Worm (Caenorhabditis elegans): ENCODE data around the gene F29B9.5.
A peak's percentile ranks its signal among the peaks of the same experiment; 100 is the strongest.

The F29B9.5 gene

DNA sequence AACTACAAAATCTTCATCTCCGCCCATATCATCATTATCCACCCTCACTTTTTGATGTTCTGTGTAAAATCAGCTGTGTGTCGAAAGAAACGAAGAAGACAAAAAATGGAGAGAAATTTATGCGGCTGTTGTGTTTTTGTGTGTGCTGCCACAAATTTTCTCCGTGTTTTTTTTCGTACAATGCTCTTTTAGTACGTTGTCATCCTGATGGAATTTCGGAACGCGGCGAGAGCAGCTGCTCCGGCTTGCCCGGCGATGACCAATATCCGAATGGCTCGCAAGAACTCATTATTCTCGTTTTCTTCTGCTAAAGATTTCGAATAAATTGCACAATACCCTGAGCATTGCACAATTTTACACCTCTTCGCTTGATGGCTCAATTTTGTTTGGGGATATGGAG lies 12.9 kb upstream of the F29B9.5 start:
- TF ChIP-seq unc-120 (tag; optimal IDR thresholded peaks at IDR 0.05; ENCODE audit: poor library complexity, severe bottlenecking): peak; percentile 74
- peak; percentile 18 for TF ChIP-seq unc-62 (GFP tag; optimal IDR thresholded peaks at IDR 0.05)
- no peak for TF ChIP-seq nhr-2 (tag; optimal IDR thresholded peaks at IDR 0.05)
- no peak for TF ChIP-seq ham-2 (GFP tag; optimal IDR thresholded peaks at IDR 0.05)
- no peak for TF ChIP-seq nhr-28 (tag; optimal IDR thresholded peaks at IDR 0.05)
- peak; percentile 62 for TF ChIP-seq hlh-1 (tag; optimal IDR thresholded peaks at IDR 0.05)

DNA sequence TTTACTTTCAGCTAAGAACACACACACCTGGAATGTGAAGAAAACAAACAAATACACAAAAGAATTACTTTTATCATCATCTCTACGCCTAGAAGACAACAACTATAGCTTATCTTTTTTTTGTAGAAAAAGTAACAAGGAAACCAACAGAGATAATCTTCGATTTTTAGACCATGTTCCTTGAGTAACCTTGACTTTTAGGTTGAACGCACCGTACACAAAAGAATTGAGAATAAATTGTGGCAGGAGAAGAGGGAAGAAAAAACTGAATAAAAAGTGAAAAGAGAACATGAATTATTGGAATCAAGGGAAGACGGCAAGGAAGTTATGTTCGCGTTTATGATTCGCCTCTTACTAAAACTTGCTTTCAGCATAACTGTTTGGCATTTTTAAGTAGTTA lies 11.3 kb upstream of the F29B9.5 start:
- TF ChIP-seq sem-2 (GFP tag; optimal IDR thresholded peaks at IDR 0.05) (no peak), tbx-8 (GFP tag; optimal IDR thresholded peaks at IDR 0.05) (no peak)

DNA sequence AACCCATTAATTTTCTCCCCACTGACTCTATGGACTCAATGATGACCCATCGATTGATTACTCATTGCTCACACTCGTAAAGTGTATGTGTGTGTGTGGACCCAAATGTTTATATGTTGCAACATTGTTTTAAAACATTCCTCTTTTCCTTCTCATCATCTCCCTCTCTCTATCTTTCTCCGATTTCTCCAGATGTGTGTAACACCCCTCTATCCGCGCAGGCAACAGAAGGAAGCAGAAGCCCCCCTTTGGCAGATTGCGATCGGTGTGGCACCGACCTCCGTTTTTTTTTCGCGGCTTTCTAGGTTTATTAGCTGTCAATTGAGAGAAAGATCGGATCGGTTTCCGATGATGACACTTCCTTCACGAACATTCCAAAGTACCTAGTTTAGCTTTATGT lies 8.6 kb upstream of the F29B9.5 start:
- no peak for TF ChIP-seq nhr-12 (tag; optimal IDR thresholded peaks at IDR 0.05)
- TF ChIP-seq ztf-11 (tag; optimal IDR thresholded peaks at IDR 0.05): no peak
- TF ChIP-seq pha-4 (tag; optimal IDR thresholded peaks at IDR 0.05): no peak
- TF ChIP-seq ham-2 (GFP tag; optimal IDR thresholded peaks at IDR 0.05): peak; percentile 47
- peak; percentile 67 for TF ChIP-seq unc-120 (tag; optimal IDR thresholded peaks at IDR 0.05; ENCODE audit: poor library complexity, severe bottlenecking)

DNA sequence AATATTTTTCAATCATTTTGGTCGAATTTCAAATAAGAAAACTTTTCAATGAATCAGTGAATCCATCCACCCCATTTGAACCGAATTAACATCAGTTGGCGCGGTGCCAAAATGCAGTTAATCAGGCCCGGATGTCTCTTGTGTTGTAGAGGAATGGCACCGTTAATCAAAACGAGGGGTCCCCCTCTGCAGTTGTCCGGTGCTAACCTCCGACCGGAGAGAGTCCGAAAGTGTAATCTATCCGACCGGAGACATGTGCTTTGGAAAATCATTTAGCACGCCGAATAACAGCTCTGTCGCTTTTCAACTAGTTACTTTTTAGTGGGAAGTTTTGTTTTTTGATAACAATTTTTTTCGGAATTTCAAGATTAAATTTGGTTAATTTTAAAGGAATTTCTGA lies 7.0 kb upstream of the F29B9.5 start:
- TF ChIP-seq hlh-1 (tag; optimal IDR thresholded peaks at IDR 0.05) (peak; percentile 52), unc-62 (GFP tag; optimal IDR thresholded peaks at IDR 0.05) (no peak)

DNA sequence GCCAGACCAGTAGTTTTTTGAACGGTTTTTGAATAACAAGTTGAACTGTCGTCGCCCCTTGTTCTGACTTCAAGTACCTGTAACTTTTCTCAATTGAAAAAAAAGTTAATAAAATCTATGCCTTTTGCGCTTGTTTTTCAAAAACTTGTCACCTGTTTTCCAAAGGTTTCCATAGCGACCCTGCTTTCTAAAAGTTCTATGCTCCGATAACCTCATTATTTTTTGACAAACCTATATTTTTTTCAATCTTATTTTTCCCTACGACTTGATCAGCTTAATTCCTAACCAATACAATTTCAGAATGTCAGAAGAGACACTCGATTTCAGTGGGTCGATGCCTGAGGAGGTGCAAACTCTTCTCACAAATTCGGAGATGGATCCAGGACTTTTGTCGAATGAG lies 4.8 kb upstream of the F29B9.5 start, which contains the start of gene F29B9.8:
Gene F29B9.8, plus strand, starts transcription at position 301 of the 400 bp plus-strand sequence.
- TF ChIP-seq nhr-2 (tag; optimal IDR thresholded peaks at IDR 0.05) (no peak), nhr-12 (tag; optimal IDR thresholded peaks at IDR 0.05) (no peak), lin-32 (GFP tag; optimal IDR thresholded peaks at IDR 0.05) (no peak), drap-1 (GFP tag; optimal IDR thresholded peaks at IDR 0.05) (no peak), mab-5 (tag; optimal IDR thresholded peaks at IDR 0.05) (no peak), ceh-39 (tag; optimal IDR thresholded peaks at IDR 0.05) (no peak), lsy-2 (tag; optimal IDR thresholded peaks at IDR 0.05) (no peak), flh-1 (GFP tag; optimal IDR thresholded peaks at IDR 0.05) (no peak), ces-1 (GFP tag; optimal IDR thresholded peaks at IDR 0.05) (no peak), nhr-28 (tag; optimal IDR thresholded peaks at IDR 0.05) (no peak), ztf-11 (tag; optimal IDR thresholded peaks at IDR 0.05) (no peak), mep-1 (tag; optimal IDR thresholded peaks at IDR 0.05) (no peak), nhr-76 (tag; optimal IDR thresholded peaks at IDR 0.05) (no peak)

DNA sequence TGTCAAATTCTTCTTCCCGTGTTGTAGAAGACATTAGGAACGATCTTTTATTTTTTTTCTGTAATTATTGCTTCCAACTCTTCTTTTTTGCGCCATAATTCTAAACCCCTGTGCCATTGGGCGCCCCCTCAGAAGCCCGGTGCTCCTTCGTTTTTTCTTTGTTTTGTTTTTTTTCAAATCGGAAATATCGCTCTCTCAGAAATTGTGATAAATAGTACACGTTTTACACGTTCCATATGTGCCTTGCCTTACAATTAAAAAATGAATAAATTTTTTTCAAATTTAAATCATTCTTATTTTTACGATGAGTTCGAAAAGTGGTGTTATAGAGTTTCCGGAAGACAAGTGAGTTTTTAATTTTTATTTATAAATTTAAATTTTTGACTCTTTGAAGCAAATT lies 2.8 kb upstream of the F29B9.5 start, which contains the start of gene F29B9.7:
Gene F29B9.7, plus strand, starts transcription at position 301 of the 400 bp plus-strand sequence.
- TF ChIP-seq unc-120 (tag; optimal IDR thresholded peaks at IDR 0.05; ENCODE audit: poor library complexity, severe bottlenecking) (no peak), mls-2 (tag; optimal IDR thresholded peaks at IDR 0.05) (no peak), nhr-12 (tag; optimal IDR thresholded peaks at IDR 0.05) (no peak)

DNA sequence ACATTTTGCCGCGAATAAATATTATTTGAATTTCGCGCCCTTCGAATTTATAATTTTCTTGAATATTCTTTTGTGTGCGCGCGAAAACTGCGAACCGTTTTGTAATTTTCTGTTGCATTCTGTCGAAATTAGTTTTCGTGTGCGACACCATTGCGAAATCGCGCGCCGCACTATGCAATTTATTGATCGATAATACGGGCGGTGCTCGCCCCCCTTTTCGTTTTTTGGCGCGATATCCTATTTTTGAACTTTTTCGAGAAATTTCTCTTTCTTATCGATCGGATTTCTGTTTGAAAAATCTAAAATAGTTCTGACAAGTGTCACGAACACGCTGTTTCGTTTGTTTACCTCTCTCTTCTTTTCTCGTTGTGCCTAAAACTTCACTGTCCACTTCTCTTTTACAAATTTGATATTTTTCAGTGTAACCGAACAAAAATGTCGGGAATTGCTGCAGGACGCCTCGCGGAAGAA lies 1.6 kb upstream of the F29B9.5 start, which contains the start of gene ubc-9:
Gene ubc-9, plus strand, starts transcription at position 421 of the 471 bp plus-strand sequence.
- TF ChIP-seq unc-62 (GFP tag; optimal IDR thresholded peaks at IDR 0.05) (no peak), tbx-8 (GFP tag; optimal IDR thresholded peaks at IDR 0.05) (no peak), lsy-2 (tag; optimal IDR thresholded peaks at IDR 0.05) (peak; percentile 57), zip-8 (tag; optimal IDR thresholded peaks at IDR 0.05) (no peak), lin-32 (GFP tag; optimal IDR thresholded peaks at IDR 0.05) (no peak), bed-3 (GFP tag; optimal IDR thresholded peaks at IDR 0.05) (no peak), ztf-11 (tag; optimal IDR thresholded peaks at IDR 0.05) (no peak), cnd-1 (tag; optimal IDR thresholded peaks at IDR 0.05) (peak; percentile 38), nhr-2 (tag; optimal IDR thresholded peaks at IDR 0.05) (no peak), blmp-1 (tag; optimal IDR thresholded peaks at IDR 0.05) (no peak), unc-39 (tag; optimal IDR thresholded peaks at IDR 0.05) (no peak), pha-4 (tag; optimal IDR thresholded peaks at IDR 0.05) (peak; percentile 48), unc-120 (tag; optimal IDR thresholded peaks at IDR 0.05; ENCODE audit: poor library complexity, severe bottlenecking) (peak; percentile 33), elt-3 (tag; optimal IDR thresholded peaks at IDR 0.05) (no peak), sptf-1 (tag; optimal IDR thresholded peaks at IDR 0.05) (peak; percentile 27), ceh-43 (GFP tag; optimal IDR thresholded peaks at IDR 0.05) (peak; percentile 9), drap-1 (GFP tag; optimal IDR thresholded peaks at IDR 0.05) (no peak), ceh-83 (GFP tag; optimal IDR thresholded peaks at IDR 0.05) (no peak), lin-13 (tag; optimal IDR thresholded peaks at IDR 0.05) (peak; percentile 34), mls-2 (tag; optimal IDR thresholded peaks at IDR 0.05) (peak; percentile 60), nhr-237 (tag; optimal IDR thresholded peaks at IDR 0.05) (peak; percentile 40), mep-1 (tag; optimal IDR thresholded peaks at IDR 0.05) (peak; percentile 78), flh-1 (GFP tag; optimal IDR thresholded peaks at IDR 0.05) (no peak), snpc-4 (tag; optimal IDR thresholded peaks at IDR 0.05) (no peak), elt-1 (tag; optimal IDR thresholded peaks at IDR 0.05; ENCODE audit: borderline replicate concordance, insufficient read depth) (no peak), ces-1 (GFP tag; optimal IDR thresholded peaks at IDR 0.05) (peak; percentile 65), nhr-76 (tag; optimal IDR thresholded peaks at IDR 0.05) (no peak), ceh-39 (tag; optimal IDR thresholded peaks at IDR 0.05) (peak; percentile 94)

All from whole organism, mixed stage, embryonic.